Worm (Caenorhabditis elegans): ENCODE results near the gene tag-123.

The tag-123 gene

ce11 chrX:8404308-8405085 is 17.4 kb downstream of the tag-123 start:
- TF ChIP-seq mdl-1 (tag; optimal IDR thresholded peaks at IDR 0.05) = peak; percentile 64
- TF ChIP-seq nhr-237 (tag; optimal IDR thresholded peaks at IDR 0.05) = no peak
- peak; percentile 94 for TF ChIP-seq skn-1 (tag; optimal IDR thresholded peaks at IDR 0.05)
- no peak for TF ChIP-seq nhr-28 (tag; optimal IDR thresholded peaks at IDR 0.05)
- no peak for TF ChIP-seq eor-1 (tag; optimal IDR thresholded peaks at IDR 0.05)
- TF ChIP-seq pha-4 (tag; optimal IDR thresholded peaks at IDR 0.05) = peak; percentile 84
- peak; percentile 89 for TF ChIP-seq nhr-25 (tag; optimal IDR thresholded peaks at IDR 0.05)
- TF ChIP-seq ceh-16 (tag; optimal IDR thresholded peaks at IDR 0.05) = no peak
- TF ChIP-seq tbx-2 (tag; optimal IDR thresholded peaks at IDR 0.05) = peak; percentile 91
- TF ChIP-seq unc-39 (tag; optimal IDR thresholded peaks at IDR 0.05) = no peak
- peak; percentile 83 for TF ChIP-seq nhr-43 (tag; optimal IDR thresholded peaks at IDR 0.05; ENCODE audit: poor library complexity, severe bottlenecking)
- TF ChIP-seq lsy-12 (tag; optimal IDR thresholded peaks at IDR 0.05) = peak; percentile 90
- peak; percentile 60 for TF ChIP-seq R02D3.7 (tag; optimal IDR thresholded peaks at IDR 0.05)
- TF ChIP-seq pqm-1 (tag; optimal IDR thresholded peaks at IDR 0.05) = peak; percentile 47
- no peak for TF ChIP-seq nhr-67 (tag; optimal IDR thresholded peaks at IDR 0.05)
- peak; percentile 50 for TF ChIP-seq lin-15B (tag; optimal IDR thresholded peaks at IDR 0.05)
- TF ChIP-seq elt-1 (tag; optimal IDR thresholded peaks at IDR 0.05) = peak; percentile 10
- TF ChIP-seq nfya-1 (tag; optimal IDR thresholded peaks at IDR 0.05; ENCODE audit: insufficient read depth) = peak; percentile 79
- peak; percentile 94 for TF ChIP-seq egl-5 (tag; optimal IDR thresholded peaks at IDR 0.05)
- TF ChIP-seq jun-1 (tag; optimal IDR thresholded peaks at IDR 0.05) = peak; percentile 83
- TF ChIP-seq elt-2 (tag; optimal IDR thresholded peaks at IDR 0.05) = peak; percentile 77
- TF ChIP-seq ceh-9 (tag; optimal IDR thresholded peaks at IDR 0.05) = no peak
- peak; percentile 46 for TF ChIP-seq nhr-11 (tag; optimal IDR thresholded peaks at IDR 0.05)
- TF ChIP-seq fkh-10 (GFP tag; optimal IDR thresholded peaks at IDR 0.05) = peak; percentile 91
- peak; percentile 91 for TF ChIP-seq lin-39 (tag; optimal IDR thresholded peaks at IDR 0.05)
- peak; percentile 71 for TF ChIP-seq ceh-28 (tag; optimal IDR thresholded peaks at IDR 0.05)
- peak; percentile 64 for TF ChIP-seq nhr-23 (tag; optimal IDR thresholded peaks at IDR 0.05)
- peak; percentile 26 for TF ChIP-seq fos-1 (tag; optimal IDR thresholded peaks at IDR 0.05)
- TF ChIP-seq ceh-82 (tag; optimal IDR thresholded peaks at IDR 0.05) = peak; percentile 79
- TF ChIP-seq hmg-11 (tag; optimal IDR thresholded peaks at IDR 0.05) = peak; percentile 99
- no peak for TF ChIP-seq nhr-76 (tag; optimal IDR thresholded peaks at IDR 0.05)
- TF ChIP-seq zag-1 (tag; optimal IDR thresholded peaks at IDR 0.05) = peak; percentile 20
- TF ChIP-seq elt-3 (tag; optimal IDR thresholded peaks at IDR 0.05) = peak in 1 of 3 experiments; percentile 86
- TF ChIP-seq unc-62 (GFP tag; optimal IDR thresholded peaks at IDR 0.05) = peak; percentile 48
- TF ChIP-seq nhr-77 (tag; optimal IDR thresholded peaks at IDR 0.05) = peak; percentile 79
- TF ChIP-seq ama-1 (optimal IDR thresholded peaks at IDR 0.05) = peak; percentile 20
- peak; percentile 61 for TF ChIP-seq egl-27 (tag; optimal IDR thresholded peaks at IDR 0.05)
- TF ChIP-seq sea-2 (GFP tag; optimal IDR thresholded peaks at IDR 0.05) = peak; percentile 81
- no peak for TF ChIP-seq nhr-12 (tag; optimal IDR thresholded peaks at IDR 0.05)
- TF ChIP-seq ztf-11 (tag; optimal IDR thresholded peaks at IDR 0.05) = no peak

- no peak for TF ChIP-seq ama-1 (optimal IDR thresholded peaks at IDR 0.05)
Measured at ce11 chrX:8394279-8394678, 27.6 kb downstream of the tag-123 start.

- TF ChIP-seq pqm-1 (tag; optimal IDR thresholded peaks at IDR 0.05) = peak; percentile 54
- peak; percentile 17 for TF ChIP-seq elt-2 (tag; optimal IDR thresholded peaks at IDR 0.05)
- no peak for TF ChIP-seq hmg-11 (tag; optimal IDR thresholded peaks at IDR 0.05)
- no peak for TF ChIP-seq daf-12 (tag; optimal IDR thresholded peaks at IDR 0.05)
Measured at ce11 chrX:8392539-8392996, 29.3 kb downstream of the tag-123 start, which contains the start of gene wrk-1. Gene wrk-1 (minus strand): TSS chrX:8392589.

Data from whole organism, L3 larva.